Fruit fly (Drosophila melanogaster): Measurements from ENCODE around the gene yem.

Gene yem

DNA sequence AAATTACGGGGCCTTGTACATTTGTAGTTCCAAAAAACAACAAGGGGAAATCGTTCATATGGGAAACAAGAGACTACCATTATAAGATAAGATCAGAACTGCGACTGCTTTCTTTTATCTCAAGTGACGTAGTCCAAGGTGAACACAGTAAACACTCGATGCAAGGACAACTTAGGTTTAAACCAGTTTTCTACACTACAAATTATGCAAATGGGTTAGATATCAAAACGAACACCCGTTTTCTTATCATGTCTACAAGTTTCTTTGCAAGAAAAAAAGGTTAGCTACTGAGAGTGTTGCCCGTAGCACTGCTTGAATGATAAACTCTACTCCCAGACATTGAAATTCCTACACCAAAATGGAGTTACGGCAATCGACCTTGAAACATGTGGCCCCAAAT is 1.4 kb upstream of the yem start (continued):
- peak; percentile 32 for TF ChIP-seq shn (GFP tag; optimal IDR thresholded peaks at IDR 0.05)
- TF ChIP-seq CoRest (tag; optimal IDR thresholded peaks at IDR 0.05), result peak; percentile 64
- TF ChIP-seq bigmax (GFP tag; optimal IDR thresholded peaks at IDR 0.05), result no peak
- no peak for TF ChIP-seq da (GFP tag; optimal IDR thresholded peaks at IDR 0.05)
- peak; percentile 65 for TF ChIP-seq CG12219 (GFP tag; optimal IDR thresholded peaks at IDR 0.05)
- 0 out of 2 replicates have a peak, but pooled peaks have one; percentile 21 for TF ChIP-seq CG8765 (GFP tag; IDR thresholded peaks at IDR 0.05)
- peak; percentile 32 for TF ChIP-seq NC2β (GFP tag; optimal IDR thresholded peaks at IDR 0.05)
- TF ChIP-seq CG7963 (GFP tag; IDR thresholded peaks at IDR 0.05; ENCODE audit: partially characterized antibody), result no peak
- TF ChIP-seq btn (GFP tag; optimal IDR thresholded peaks at IDR 0.05), result peak; percentile 17
- peak; percentile 29; the same call in 1 of the 2 replicates for TF ChIP-seq Oaz (GFP tag; IDR thresholded peaks at IDR 0.05)
- peak; percentile 43 for TF ChIP-seq CG13775 (GFP tag; optimal IDR thresholded peaks at IDR 0.05)
- TF ChIP-seq Hmx (GFP tag; optimal IDR thresholded peaks at IDR 0.05), result no peak
- TF ChIP-seq CG6654 (GFP tag; optimal IDR thresholded peaks at IDR 0.05), result no peak
- peak; percentile 26 for TF ChIP-seq CG5245 (GFP tag; optimal IDR thresholded peaks at IDR 0.05)
- no peak for TF ChIP-seq CG13287 (GFP tag; IDR thresholded peaks at IDR 0.05; ENCODE audit: partially characterized antibody)
- TF ChIP-seq Sin3A (optimal IDR thresholded peaks at IDR 0.05), result no peak
- TF ChIP-seq CG10543 (GFP tag; optimal IDR thresholded peaks at IDR 0.05), result peak; percentile 11
- TF ChIP-seq Hr78 (GFP tag; optimal IDR thresholded peaks at IDR 0.05), result no peak
- peak in 1 of 3 experiments; percentile 34 for TF ChIP-seq lola (GFP tag; optimal IDR thresholded peaks at IDR 0.05)
- TF ChIP-seq schlank (tag; optimal IDR thresholded peaks at IDR 0.05), result peak; percentile 62
- peak; percentile 36 for TF ChIP-seq chn (GFP tag; optimal IDR thresholded peaks at IDR 0.05)
- no peak for TF ChIP-seq unc-4 (GFP tag; IDR thresholded peaks at IDR 0.05; ENCODE audit: partially characterized antibody)
- TF ChIP-seq sr (GFP tag; IDR thresholded peaks at IDR 0.05), result peak; percentile 44; the same call in 1 of the 3 replicates
- peak; percentile 49 for TF ChIP-seq CG4820 (GFP tag; optimal IDR thresholded peaks at IDR 0.05)
- peak; percentile 48; the same call in 1 of the 2 replicates for TF ChIP-seq Atf6 (GFP tag; IDR thresholded peaks at IDR 0.05)
- TF ChIP-seq CG2712 (tag; optimal IDR thresholded peaks at IDR 0.05), result peak; percentile 70
- no peak for TF ChIP-seq ato (GFP tag; IDR thresholded peaks at IDR 0.05; ENCODE audit: partially characterized antibody)
- no peak for TF ChIP-seq nau (GFP tag; optimal IDR thresholded peaks at IDR 0.05)
- peak; percentile 85 for TF ChIP-seq Xrp1 (GFP tag; IDR thresholded peaks at IDR 0.05)
- TF ChIP-seq ken (GFP tag; IDR thresholded peaks at IDR 0.05), result peak; percentile 87
- TF ChIP-seq fru (optimal IDR thresholded peaks at IDR 0.05), result no peak
- TF ChIP-seq H2.0 (GFP tag; IDR thresholded peaks at IDR 0.05), result peak; percentile 72; the same call in 1 of the 2 replicates
- TF ChIP-seq CG11695 (GFP tag; IDR thresholded peaks at IDR 0.05), result peak; percentile 77
- TF ChIP-seq row (GFP tag; IDR thresholded peaks at IDR 0.05), result peak; percentile 77
- TF ChIP-seq CG6175 (GFP tag; IDR thresholded peaks at IDR 0.05), result 0 out of 3 replicates have a peak, but pooled peaks have one; percentile 52
- no peak for TF ChIP-seq Hand (GFP tag; optimal IDR thresholded peaks at IDR 0.05)
- TF ChIP-seq danr (GFP tag; IDR thresholded peaks at IDR 0.05), result no peak; the same call in 1 of the 2 replicates
- no peak for TF ChIP-seq Stat92E (GFP tag; optimal IDR thresholded peaks at IDR 0.05)
- no peak for TF ChIP-seq dmrt99B (tag; optimal IDR thresholded peaks at IDR 0.05)
- TF ChIP-seq Dfd (GFP tag; optimal IDR thresholded peaks at IDR 0.05), result no peak
- no peak for TF ChIP-seq CG9797 (GFP tag; optimal IDR thresholded peaks at IDR 0.05)
- peak; percentile 79 for TF ChIP-seq sisA (GFP tag; IDR thresholded peaks at IDR 0.05)
- peak; percentile 49 for TF ChIP-seq pho (GFP tag; optimal IDR thresholded peaks at IDR 0.05)
- peak; percentile 56 for TF ChIP-seq Rx (GFP tag; IDR thresholded peaks at IDR 0.05)
- peak; percentile 10 for TF ChIP-seq CG10274 (GFP tag; optimal IDR thresholded peaks at IDR 0.05)
- TF ChIP-seq ro (GFP tag; IDR thresholded peaks at IDR 0.05), result no peak
- peak; percentile 72 for TF ChIP-seq CG2678 (tag; optimal IDR thresholded peaks at IDR 0.05)
- peak; percentile 69 for TF ChIP-seq CG7786 (GFP tag; optimal IDR thresholded peaks at IDR 0.05)
- TF ChIP-seq ssp (GFP tag; IDR thresholded peaks at IDR 0.05), result peak; percentile 44; the same call in 1 of the 2 replicates
- TF ChIP-seq kay (GFP tag; optimal IDR thresholded peaks at IDR 0.05), result no peak
- peak; percentile 79 for TF ChIP-seq Gug (GFP tag; IDR thresholded peaks at IDR 0.05)

Data from whole organism, embryonic.